Worm (Caenorhabditis elegans): ENCODE measurements around the gene aat-7.

DNA sequence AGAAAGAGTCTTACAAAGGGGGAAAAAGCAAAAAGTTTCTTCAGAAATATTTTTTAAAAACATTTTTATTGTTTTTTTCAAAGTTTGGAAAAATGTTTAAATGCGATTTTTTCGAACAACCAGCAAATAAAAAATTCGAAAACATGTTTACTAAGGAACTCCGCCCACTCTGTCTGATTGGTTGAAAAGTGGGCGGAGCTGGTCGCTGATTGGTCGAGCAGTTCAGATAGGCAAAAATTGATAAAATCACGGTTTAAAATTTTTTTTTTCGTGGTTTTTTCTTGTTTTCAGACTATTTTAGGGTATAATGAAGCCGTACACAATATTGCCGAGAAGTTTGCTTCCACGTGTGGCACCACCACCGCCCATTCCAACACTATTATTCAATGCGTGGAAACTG is 14.5 kb upstream of the aat-7 start:
- TF ChIP-seq lsy-2 (tag; optimal IDR thresholded peaks at IDR 0.05) (no peak), ces-1 (GFP tag; optimal IDR thresholded peaks at IDR 0.05) (no peak), nhr-76 (tag; optimal IDR thresholded peaks at IDR 0.05) (no peak), unc-62 (GFP tag; optimal IDR thresholded peaks at IDR 0.05) (no peak), unc-39 (tag; optimal IDR thresholded peaks at IDR 0.05) (no peak), ztf-11 (tag; optimal IDR thresholded peaks at IDR 0.05) (no peak), elt-1 (tag; optimal IDR thresholded peaks at IDR 0.05; ENCODE audit: borderline replicate concordance, insufficient read depth) (no peak), pha-4 (tag; optimal IDR thresholded peaks at IDR 0.05) (no peak), mab-5 (tag; optimal IDR thresholded peaks at IDR 0.05) (no peak), drap-1 (GFP tag; optimal IDR thresholded peaks at IDR 0.05) (no peak), mep-1 (tag; optimal IDR thresholded peaks at IDR 0.05) (no peak), nhr-28 (tag; optimal IDR thresholded peaks at IDR 0.05) (no peak), blmp-1 (tag; optimal IDR thresholded peaks at IDR 0.05) (no peak), ham-2 (GFP tag; optimal IDR thresholded peaks at IDR 0.05) (no peak)

Data from whole organism, mixed stage, embryonic.